Worm (Caenorhabditis elegans): ENCODE measurements around the gene F53F8.7.

F53F8.7 gene

ce11 chrV:20728763-20729350 lies 30.7 kb upstream of the F53F8.7 start, which contains the start of gene ipla-3:
Gene ipla-3 (minus strand): TSS chrV:20729272.
- peak; percentile 9 for TF ChIP-seq unc-120 (tag; optimal IDR thresholded peaks at IDR 0.05; ENCODE audit: poor library complexity, severe bottlenecking)
- no peak for TF ChIP-seq nhr-237 (tag; optimal IDR thresholded peaks at IDR 0.05)
- TF ChIP-seq lin-13 (tag; optimal IDR thresholded peaks at IDR 0.05), result no peak
- TF ChIP-seq unc-62 (GFP tag; optimal IDR thresholded peaks at IDR 0.05), result no peak
- no peak for TF ChIP-seq blmp-1 (tag; optimal IDR thresholded peaks at IDR 0.05)
- no peak for TF ChIP-seq snpc-4 (tag; optimal IDR thresholded peaks at IDR 0.05)
- TF ChIP-seq tbx-8 (GFP tag; optimal IDR thresholded peaks at IDR 0.05), result no peak
- no peak for TF ChIP-seq nhr-2 (tag; optimal IDR thresholded peaks at IDR 0.05)
- no peak for TF ChIP-seq sem-2 (GFP tag; optimal IDR thresholded peaks at IDR 0.05)
- no peak for TF ChIP-seq nhr-76 (tag; optimal IDR thresholded peaks at IDR 0.05)
- peak; percentile 42 for TF ChIP-seq mls-2 (tag; optimal IDR thresholded peaks at IDR 0.05)
- no peak for TF ChIP-seq ces-1 (GFP tag; optimal IDR thresholded peaks at IDR 0.05)
- TF ChIP-seq unc-39 (tag; optimal IDR thresholded peaks at IDR 0.05), result no peak
- peak; percentile 40 for TF ChIP-seq mep-1 (tag; optimal IDR thresholded peaks at IDR 0.05)
- TF ChIP-seq mab-5 (tag; optimal IDR thresholded peaks at IDR 0.05), result no peak
- TF ChIP-seq cnd-1 (tag; optimal IDR thresholded peaks at IDR 0.05), result no peak
- TF ChIP-seq lin-32 (GFP tag; optimal IDR thresholded peaks at IDR 0.05), result no peak
- TF ChIP-seq bed-3 (GFP tag; optimal IDR thresholded peaks at IDR 0.05), result no peak
- no peak for TF ChIP-seq ham-2 (GFP tag; optimal IDR thresholded peaks at IDR 0.05)
- TF ChIP-seq sptf-1 (tag; optimal IDR thresholded peaks at IDR 0.05), result no peak
- no peak for TF ChIP-seq flh-1 (GFP tag; optimal IDR thresholded peaks at IDR 0.05)
- TF ChIP-seq lsy-2 (tag; optimal IDR thresholded peaks at IDR 0.05), result peak; percentile 5
- peak; percentile 53 for TF ChIP-seq pha-4 (tag; optimal IDR thresholded peaks at IDR 0.05)
- TF ChIP-seq zip-8 (tag; optimal IDR thresholded peaks at IDR 0.05), result no peak
- TF ChIP-seq ceh-39 (tag; optimal IDR thresholded peaks at IDR 0.05), result no peak
- no peak for TF ChIP-seq hlh-1 (tag; optimal IDR thresholded peaks at IDR 0.05)
- TF ChIP-seq ceh-83 (GFP tag; optimal IDR thresholded peaks at IDR 0.05), result no peak

ce11 chrV:20727458-20727857 lies 29.3 kb upstream of the F53F8.7 start:
- TF ChIP-seq pha-4 (tag; optimal IDR thresholded peaks at IDR 0.05) (no peak), nhr-12 (tag; optimal IDR thresholded peaks at IDR 0.05) (no peak), unc-62 (GFP tag; optimal IDR thresholded peaks at IDR 0.05) (no peak), nhr-76 (tag; optimal IDR thresholded peaks at IDR 0.05) (no peak), unc-120 (tag; optimal IDR thresholded peaks at IDR 0.05; ENCODE audit: poor library complexity, severe bottlenecking) (no peak), blmp-1 (tag; optimal IDR thresholded peaks at IDR 0.05) (no peak), ceh-39 (tag; optimal IDR thresholded peaks at IDR 0.05) (no peak), elt-3 (tag; optimal IDR thresholded peaks at IDR 0.05) (no peak), ceh-43 (GFP tag; optimal IDR thresholded peaks at IDR 0.05) (no peak), elt-1 (tag; optimal IDR thresholded peaks at IDR 0.05; ENCODE audit: borderline replicate concordance, insufficient read depth) (no peak), hlh-1 (tag; optimal IDR thresholded peaks at IDR 0.05) (no peak), mls-2 (tag; optimal IDR thresholded peaks at IDR 0.05) (no peak), sem-2 (GFP tag; optimal IDR thresholded peaks at IDR 0.05) (no peak), ztf-11 (tag; optimal IDR thresholded peaks at IDR 0.05) (no peak), sptf-1 (tag; optimal IDR thresholded peaks at IDR 0.05) (no peak)

DNA sequence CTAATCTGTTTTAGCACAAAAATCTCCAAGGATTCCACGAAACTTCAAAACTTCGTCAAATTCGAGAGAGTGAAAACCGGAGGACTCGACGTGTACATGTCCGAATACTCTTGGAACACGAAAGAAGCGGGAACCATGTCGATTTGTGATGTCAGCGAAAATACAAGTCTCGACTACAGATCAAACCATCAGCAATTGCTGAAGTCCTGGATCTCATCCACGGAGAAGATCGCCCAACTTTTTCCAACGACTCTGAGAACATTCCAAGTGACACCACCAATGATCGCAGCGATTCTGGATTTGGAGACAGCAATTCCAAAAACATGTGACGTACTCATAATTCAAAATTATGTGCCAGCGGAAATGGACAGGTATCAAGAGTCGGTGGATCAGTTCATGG lies 24.3 kb upstream of the F53F8.7 start:
- no peak for TF ChIP-seq flh-1 (GFP tag; optimal IDR thresholded peaks at IDR 0.05)
- no peak for TF ChIP-seq bed-3 (GFP tag; optimal IDR thresholded peaks at IDR 0.05)
- TF ChIP-seq lin-13 (tag; optimal IDR thresholded peaks at IDR 0.05), result no peak
- no peak for TF ChIP-seq sptf-1 (tag; optimal IDR thresholded peaks at IDR 0.05)
- TF ChIP-seq nhr-12 (tag; optimal IDR thresholded peaks at IDR 0.05), result no peak
- no peak for TF ChIP-seq mab-5 (tag; optimal IDR thresholded peaks at IDR 0.05)
- no peak for TF ChIP-seq blmp-1 (tag; optimal IDR thresholded peaks at IDR 0.05)
- no peak for TF ChIP-seq ceh-43 (GFP tag; optimal IDR thresholded peaks at IDR 0.05)

DNA sequence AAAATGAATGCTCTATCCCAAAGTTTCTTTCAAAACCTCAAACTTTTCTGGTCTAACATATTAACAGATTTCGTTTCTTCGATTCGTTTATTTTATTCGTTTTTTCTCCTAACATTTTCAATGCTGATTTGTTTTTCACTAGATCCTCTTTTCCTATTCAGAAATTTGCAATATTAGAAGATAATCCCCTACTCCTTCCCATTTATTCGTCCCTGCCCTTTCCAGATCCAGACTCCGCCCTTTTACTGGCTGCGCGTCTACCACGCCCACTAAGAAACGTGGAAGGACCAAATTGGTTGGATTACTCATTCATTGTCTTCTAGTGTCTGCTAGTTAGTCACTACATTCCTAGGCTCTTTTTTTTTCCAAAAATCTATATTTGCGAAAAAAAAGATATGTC lies 23.8 kb upstream of the F53F8.7 start, which contains the start of gene Y44A6C.2:
Gene Y44A6C.2 (plus strand): TSS at position 301 of the 400 bp plus-strand sequence.
- TF ChIP-seq unc-120 (tag; optimal IDR thresholded peaks at IDR 0.05; ENCODE audit: poor library complexity, severe bottlenecking) (no peak), cnd-1 (tag; optimal IDR thresholded peaks at IDR 0.05) (no peak), drap-1 (GFP tag; optimal IDR thresholded peaks at IDR 0.05) (no peak), lin-32 (GFP tag; optimal IDR thresholded peaks at IDR 0.05) (no peak), zip-8 (tag; optimal IDR thresholded peaks at IDR 0.05) (no peak), ces-1 (GFP tag; optimal IDR thresholded peaks at IDR 0.05) (no peak), ceh-43 (GFP tag; optimal IDR thresholded peaks at IDR 0.05) (no peak), tbx-8 (GFP tag; optimal IDR thresholded peaks at IDR 0.05) (no peak), ceh-39 (tag; optimal IDR thresholded peaks at IDR 0.05) (no peak)

Measured in whole organism, mixed stage, embryonic.